Fruit fly (Drosophila melanogaster) whole organism, wandering third instar larva: Measurements from ENCODE around the gene Tasp1.
A peak's percentile ranks its signal among the peaks of the same experiment; 100 is the strongest.

Experiments used
- Abd-B ChIP-seq: fragments of >200 bp; optimal IDR thresholded peaks from 2 replicates; lab custom pipeline; 2017; ENCODE audit warnings: missing biosample characterization, missing genetic modification characterization
- CG32264 ChIP-seq: fragments of 200-800 bp; sonication (Bioruptor generic); optimal IDR thresholded peaks from 2 replicates; lab custom pipeline; 2016; ENCODE audit warnings: missing biosample characterization, missing genetic modification characterization
- CG9705 ChIP-seq: fragments of 200-800 bp; sonication (Bioruptor generic); optimal IDR thresholded peaks from 2 replicates; lab custom pipeline; 2018; ENCODE audit warnings: missing biosample characterization, mild to moderate bottlenecking, missing genetic modification characterization
- CrebA ChIP-seq: fragments of 200-800 bp; sonication (Bioruptor generic); optimal IDR thresholded peaks from 2 replicates; lab custom pipeline; 2016; ENCODE audit warnings: missing biosample characterization, mild to moderate bottlenecking, missing genetic modification characterization, borderline replicate concordance
- Dfd ChIP-seq: fragments of >200 bp; optimal IDR thresholded peaks from 2 replicates; lab custom pipeline; 2017; ENCODE audit warnings: missing biosample characterization, missing genetic modification characterization
- Dif ChIP-seq: fragments of 200-275, 200-300 bp; sonication (Bioruptor generic); optimal IDR thresholded peaks from 2 replicates; lab custom pipeline; 2018; ENCODE audit warnings: missing biosample characterization, missing genetic modification characterization; ENCODE audit not compliant: partially characterized antibody
- GATAd ChIP-seq: sonication (Bioruptor generic); optimal IDR thresholded peaks from 2 replicates; lab custom pipeline; 2016; ENCODE audit warnings: missing biosample characterization, missing genetic modification characterization
- HLH106 ChIP-seq: fragments of 200-800 bp; optimal IDR thresholded peaks from 3 replicates; lab custom pipeline; 2019; ENCODE audit warnings: missing biosample characterization, mild to moderate bottlenecking, missing genetic modification characterization, moderate library complexity
- Hnf4 ChIP-seq: fragments of 200-800 bp; sonication (Bioruptor generic); optimal IDR thresholded peaks from 2 replicates; lab custom pipeline; 2016; ENCODE audit warnings: missing biosample characterization, mild to moderate bottlenecking, missing genetic modification characterization
- Hr78 ChIP-seq: fragments of >200 bp; optimal IDR thresholded peaks from 2 replicates; lab custom pipeline; 2017; ENCODE audit warnings: missing biosample characterization, missing genetic modification characterization
- Hr83 ChIP-seq: fragments of 200-300 bp; sonication (Bioruptor generic); optimal IDR thresholded peaks from 2 replicates; lab custom pipeline; 2016; ENCODE audit warnings: missing biosample characterization, mild to moderate bottlenecking, missing genetic modification characterization, moderate library complexity; ENCODE audit not compliant: poor library complexity, severe bottlenecking
- Jra ChIP-seq: sonication (Bioruptor generic); optimal IDR thresholded peaks from 2 replicates; lab custom pipeline; 2016; ENCODE audit warnings: missing biosample characterization, missing genetic modification characterization
- Mio ChIP-seq: sonication (Bioruptor generic); optimal IDR thresholded peaks from 2 replicates; lab custom pipeline; 2016; ENCODE audit warnings: missing biosample characterization, missing genetic modification characterization
- Myc ChIP-seq: fragments of >200 bp; optimal IDR thresholded peaks from 2 replicates; lab custom pipeline; 2017
- N ChIP-seq: fragments of >200 bp; optimal IDR thresholded peaks from 2 replicates; lab custom pipeline; 2018; ENCODE audit warnings: missing biosample characterization, missing external identifiers, missing genetic modification characterization
- OdsH ChIP-seq: fragments of 200-800 bp; sonication (Bioruptor generic); optimal IDR thresholded peaks from 2 replicates; lab custom pipeline; 2016; ENCODE audit warnings: missing biosample characterization, mild to moderate bottlenecking, missing genetic modification characterization
- Rel ChIP-seq, 2 experiments: fragments of 200-800 bp; sonication (Bioruptor generic) in 1 of 2; optimal IDR thresholded peaks; 2 replicates in 1 of 2; 3 replicates in 1 of 2; lab custom pipeline; 2016 to 2019; ENCODE audit warnings: mild to moderate bottlenecking in 2 of 2, missing biosample characterization in 2 of 2, missing genetic modification characterization in 2 of 2, moderate library complexity in 1 of 2
- Sp1 ChIP-seq: fragments of 200-800 bp; sonication (Bioruptor generic); optimal IDR thresholded peaks from 3 replicates; lab custom pipeline; 2019; ENCODE audit warnings: missing biosample characterization, mild to moderate bottlenecking, missing genetic modification characterization, moderate library complexity
- Vsx2 ChIP-seq: fragments of 200-300, 225-300 bp; sonication (Bioruptor generic); optimal IDR thresholded peaks from 2 replicates; lab custom pipeline; 2018; ENCODE audit warnings: missing biosample characterization, missing genetic modification characterization; ENCODE audit not compliant: partially characterized antibody
- br ChIP-seq: fragments of 200-800 bp; sonication (Bioruptor generic); optimal IDR thresholded peaks from 2 replicates; lab custom pipeline; 2016; ENCODE audit warnings: missing biosample characterization, missing genetic modification characterization
- brk ChIP-seq: fragments of 200-800 bp; sonication (Bioruptor generic); optimal IDR thresholded peaks from 2 replicates; lab custom pipeline; 2016; ENCODE audit warnings: missing biosample characterization, mild to moderate bottlenecking, missing genetic modification characterization
- dl ChIP-seq, 2 experiments: fragments of 175-275, 200-275 bp in 1 of 2; fragments of 200-275 bp in 1 of 2; sonication (Bioruptor generic); optimal IDR thresholded peaks; lab custom pipeline; 2018; ENCODE audit warnings: mild to moderate bottlenecking in 2 of 2, missing biosample characterization in 2 of 2, missing genetic modification characterization in 2 of 2, moderate library complexity in 2 of 2; ENCODE audit not compliant: partially characterized antibody in 2 of 2, insufficient read depth in 1 of 2
- dmrt93B ChIP-seq: fragments of 200-800 bp; sonication (Bioruptor generic); optimal IDR thresholded peaks from 2 replicates; lab custom pipeline; 2018; ENCODE audit warnings: missing biosample characterization, mild to moderate bottlenecking, missing genetic modification characterization
- dsf ChIP-seq: sonication (Bioruptor generic); optimal IDR thresholded peaks from 2 replicates; lab custom pipeline; 2016; ENCODE audit warnings: missing biosample characterization, missing genetic modification characterization, borderline replicate concordance
- ey ChIP-seq: fragments of 200-800 bp; sonication (Bioruptor generic); optimal IDR thresholded peaks from 2 replicates; lab custom pipeline; 2016; ENCODE audit warnings: missing biosample characterization, missing genetic modification characterization
- foxo ChIP-seq, 2 experiments: fragments of 200-800 bp; sonication (Bioruptor generic); optimal IDR thresholded peaks; 2 replicates in 1 of 2; 3 replicates in 1 of 2; lab custom pipeline; 2016 to 2017; ENCODE audit warnings: missing biosample characterization in 2 of 2, missing genetic modification characterization in 2 of 2
- fru ChIP-seq: fragments of 200-800 bp; sonication (Bioruptor generic); optimal IDR thresholded peaks from 3 replicates; lab custom pipeline; 2016; ENCODE audit warnings: missing biosample characterization, mild to moderate bottlenecking, missing genetic modification characterization
- h ChIP-seq: fragments of 200-800 bp; sonication (Bioruptor generic); optimal IDR thresholded peaks from 3 replicates; lab custom pipeline; 2016; ENCODE audit warnings: missing biosample characterization, mild to moderate bottlenecking, missing genetic modification characterization
- jim ChIP-seq: fragments of 175-275, 200-325 bp; sonication (Bioruptor generic); optimal IDR thresholded peaks from 2 replicates; lab custom pipeline; 2016; ENCODE audit warnings: missing biosample characterization, mild to moderate bottlenecking, missing genetic modification characterization
- lola ChIP-seq: fragments of >200 bp; optimal IDR thresholded peaks from 2 replicates; lab custom pipeline; 2017; ENCODE audit warnings: missing biosample characterization, missing genetic modification characterization
- pan ChIP-seq: fragments of >200 bp; optimal IDR thresholded peaks from 2 replicates; lab custom pipeline; 2017
- psq ChIP-seq: fragments of 200-800 bp; sonication (Bioruptor generic); optimal IDR thresholded peaks from 3 replicates; lab custom pipeline; 2017; ENCODE audit warnings: missing biosample characterization, mild to moderate bottlenecking, missing genetic modification characterization, moderate library complexity
- rgr ChIP-seq: fragments of 200-800 bp; sonication (Bioruptor generic); optimal IDR thresholded peaks from 3 replicates; lab custom pipeline; 2016; ENCODE audit warnings: missing biosample characterization, mild to moderate bottlenecking, missing genetic modification characterization
- sage ChIP-seq: fragments of 200-800 bp; sonication (Bioruptor generic); optimal IDR thresholded peaks from 2 replicates; lab custom pipeline; 2016; ENCODE audit warnings: missing biosample characterization, mild to moderate bottlenecking, missing genetic modification characterization
- sv ChIP-seq: fragments of 200-800 bp; sonication (Bioruptor generic); optimal IDR thresholded peaks from 3 replicates; lab custom pipeline; 2016; ENCODE audit warnings: missing biosample characterization, missing genetic modification characterization
- tai ChIP-seq: sonication (Bioruptor generic); optimal IDR thresholded peaks from 2 replicates; lab custom pipeline; 2016; ENCODE audit warnings: missing biosample characterization, missing genetic modification characterization
- usp ChIP-seq: fragments of >200 bp; optimal IDR thresholded peaks from 2 replicates; lab custom pipeline; 2017; ENCODE audit warnings: missing biosample characterization, missing genetic modification characterization
- woc ChIP-seq: sonication (Bioruptor generic); optimal IDR thresholded peaks from 2 replicates; lab custom pipeline; 2016; ENCODE audit warnings: missing biosample characterization, mild to moderate bottlenecking, missing genetic modification characterization

Gene Tasp1

DNA sequence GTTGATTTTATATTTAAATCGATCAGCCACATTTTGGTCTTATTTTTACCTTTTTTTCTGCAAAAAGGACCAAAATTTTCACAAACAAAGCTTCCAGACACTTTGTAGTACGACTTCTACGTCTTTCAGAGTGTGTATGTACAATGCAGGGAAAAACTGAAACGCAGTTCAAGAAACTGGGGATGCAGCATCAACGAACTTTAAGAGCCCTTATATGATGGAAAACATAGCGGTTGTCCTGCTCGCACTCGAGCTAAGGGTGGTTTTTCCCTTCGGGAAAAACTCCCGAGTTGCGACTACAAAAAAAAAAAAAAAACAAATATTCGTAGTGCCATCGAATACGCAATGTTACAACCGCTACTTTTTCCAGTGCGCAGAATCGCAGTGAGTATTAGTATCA is 46.9 kb downstream of the Tasp1 start:
- TF ChIP-seq usp (GFP tag; lab: Kevin White, UChicago) (no peak), Myc (no peak), Dif (GFP tag; lab: Kevin White, UChicago) (peak; percentile 16)

DNA sequence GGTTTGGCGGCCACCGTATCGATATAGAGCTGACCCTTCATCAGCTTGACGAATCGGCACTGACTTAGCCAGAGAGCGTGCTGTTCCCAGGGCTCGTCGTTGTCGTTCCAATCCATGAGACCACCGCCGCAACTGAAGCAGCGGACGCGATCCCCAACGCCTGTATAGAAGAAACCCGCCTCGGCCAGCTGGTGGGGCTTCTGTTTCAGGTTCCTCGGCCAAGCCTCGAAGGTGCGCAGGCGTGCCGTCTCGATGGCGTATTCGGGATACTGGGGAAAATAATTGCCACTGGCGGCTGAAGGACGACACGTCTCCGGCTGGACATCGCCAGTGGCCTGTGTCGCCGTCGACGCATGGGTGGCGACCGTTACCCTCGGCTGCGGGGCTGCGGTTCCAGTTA is 48.3 kb downstream of the Tasp1 start:
- TF ChIP-seq brk, result no peak
- no peak for TF ChIP-seq N
- no peak for TF ChIP-seq CrebA (GFP tag; lab: Kevin White, UChicago)
- no peak for TF ChIP-seq dmrt93B

dm6 chr3L:16037690-16038332 is 49.5 kb downstream of the Tasp1 start:
- TF ChIP-seq Jra (peak; percentile 44), Vsx2 (GFP tag; lab: Kevin White, UChicago) (no peak), rgr (peak; percentile 49), CG9705 (no peak), usp (GFP tag; lab: Kevin White, UChicago) (no peak), lola (no peak), jim (GFP tag; lab: Kevin White, UChicago) (no peak), br (peak; percentile 46), foxo (GFP tag; optimal IDR thresholded peaks at IDR 0.05; lab: Kevin White, UChicago) (peak in 1 of 2 experiments; percentile 72), sage (GFP tag; lab: Kevin White, UChicago) (no peak), dsf (GFP tag; lab: Kevin White, UChicago) (no peak), woc (peak; percentile 13), Myc (no peak), brk (peak; percentile 9), Rel (GFP tag; optimal IDR thresholded peaks at IDR 0.05; lab: Kevin White, UChicago) (peak; percentile 41), Rel (tag; optimal IDR thresholded peaks at IDR 0.05; lab: Kevin White, UChicago) (peak; percentile 38), Hnf4 (GFP tag; lab: Kevin White, UChicago) (peak; percentile 29), Hr78 (GFP tag; lab: Kevin White, UChicago) (no peak), tai (peak; percentile 5), Sp1 (GFP tag; lab: Kevin White, UChicago) (peak; percentile 49), pan (lab: Kevin White, UChicago) (no peak), sv (no peak), h (GFP tag; lab: Kevin White, UChicago) (peak; percentile 64), fru (GFP tag; lab: Kevin White, UChicago) (no peak), CrebA (GFP tag; lab: Kevin White, UChicago) (peak; percentile 5), dmrt93B (no peak), dl (GFP tag; optimal IDR thresholded peaks at IDR 0.05; lab: Kevin White, UChicago; ENCODE audit: insufficient read depth in 1 of 2, partially characterized antibody in 2 of 2) (peak in 1 of 2 experiments; percentile 24), OdsH (GFP tag; lab: Kevin White, UChicago) (peak; percentile 47), HLH106 (tag; lab: Kevin White, UChicago) (peak; percentile 52), psq (GFP tag; lab: Kevin White, UChicago) (peak; percentile 14), N (no peak), ey (GFP tag; lab: Kevin White, UChicago) (peak; percentile 57), Dif (GFP tag; lab: Kevin White, UChicago) (no peak), Hr83 (GFP tag; lab: Kevin White, UChicago) (no peak), Mio (GFP tag; lab: Kevin White, UChicago) (no peak), GATAd (GFP tag; lab: Kevin White, UChicago) (no peak), Dfd (GFP tag; lab: Kevin White, UChicago) (no peak), CG32264 (GFP tag; lab: Kevin White, UChicago) (no peak), Abd-B (no peak)
